Fruit fly (Drosophila melanogaster): ENCODE measurements around the gene robl62A.

The robl62A gene

DNA sequence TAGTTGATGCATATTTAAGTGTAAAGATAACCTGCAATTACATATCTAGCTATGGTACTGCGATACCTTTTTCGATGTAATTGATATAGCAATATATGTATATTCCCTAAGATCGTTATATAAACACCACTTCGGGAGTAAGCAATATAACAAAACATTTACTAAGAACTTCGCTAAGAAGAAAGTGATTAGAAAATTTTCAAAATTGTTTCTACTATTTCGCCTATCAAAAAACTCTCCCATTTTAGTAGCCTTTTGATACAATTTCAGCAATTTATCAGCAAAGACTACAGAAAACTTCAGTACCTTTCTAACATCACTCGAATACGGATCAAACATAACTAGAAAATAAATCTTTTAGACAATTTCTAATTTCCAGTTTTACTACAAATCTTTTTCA is at the start of gene robl62A:
robl62A (plus strand) TSS at position 301 of the 400 bp plus-strand sequence.
- TF ChIP-seq CG8478 (optimal IDR thresholded peaks at IDR 0.05) (no peak), CTCF (optimal IDR thresholded peaks at IDR 0.05) (no peak)

DNA sequence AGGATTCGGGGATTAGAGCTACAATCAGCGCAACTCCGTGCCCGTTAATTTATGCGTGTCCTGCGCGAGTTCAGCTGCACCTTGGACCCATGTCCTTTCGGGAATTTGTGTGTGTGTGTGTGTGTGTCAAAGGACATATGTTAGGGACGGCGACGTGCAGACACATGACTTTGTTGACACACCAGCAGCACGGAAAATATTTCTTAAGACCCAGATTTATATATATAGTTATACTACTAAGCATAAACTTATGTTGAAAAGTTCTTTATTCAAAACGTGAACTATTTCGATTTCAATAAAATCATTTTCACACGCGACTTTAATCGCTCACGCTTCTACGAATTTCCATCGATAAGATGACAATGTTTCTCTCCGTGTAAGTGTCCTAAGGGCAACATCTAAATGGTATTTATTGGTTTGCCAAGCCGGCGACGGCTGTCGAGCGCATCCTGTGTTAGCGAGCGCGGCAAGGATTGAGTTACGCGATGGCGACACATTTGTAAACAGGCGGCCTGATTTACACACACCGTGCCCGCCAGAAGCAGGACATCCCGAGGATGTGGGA is 45.8 kb upstream of the robl62A start:
- TF ChIP-seq CTCF (optimal IDR thresholded peaks at IDR 0.05): no peak
- TF ChIP-seq CG8478 (optimal IDR thresholded peaks at IDR 0.05): no peak

DNA sequence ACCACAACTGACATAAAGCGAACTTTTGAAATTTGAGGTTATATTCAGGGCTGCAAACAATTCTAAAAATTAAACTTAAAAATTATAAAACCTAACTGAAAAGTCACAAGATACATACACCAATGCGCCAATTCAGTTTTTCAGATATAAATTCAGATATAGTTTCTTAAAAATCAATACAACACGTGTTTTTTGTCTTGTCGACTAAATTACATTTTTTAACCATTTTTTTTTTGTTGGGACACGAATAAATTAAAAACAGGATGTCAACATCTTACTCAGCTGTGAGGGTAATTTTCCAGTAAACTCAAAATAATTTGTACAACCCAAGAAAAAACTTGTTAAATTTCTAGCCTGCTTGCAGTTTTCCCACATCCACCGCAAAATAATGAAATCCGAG is 39.6 kb upstream of the robl62A start, which contains the start of gene SA2:
SA2 (minus strand) TSS at position 101 of the 400 bp plus-strand sequence.
- TF ChIP-seq CG8478 (optimal IDR thresholded peaks at IDR 0.05) (no peak), CTCF (optimal IDR thresholded peaks at IDR 0.05) (no peak)

DNA sequence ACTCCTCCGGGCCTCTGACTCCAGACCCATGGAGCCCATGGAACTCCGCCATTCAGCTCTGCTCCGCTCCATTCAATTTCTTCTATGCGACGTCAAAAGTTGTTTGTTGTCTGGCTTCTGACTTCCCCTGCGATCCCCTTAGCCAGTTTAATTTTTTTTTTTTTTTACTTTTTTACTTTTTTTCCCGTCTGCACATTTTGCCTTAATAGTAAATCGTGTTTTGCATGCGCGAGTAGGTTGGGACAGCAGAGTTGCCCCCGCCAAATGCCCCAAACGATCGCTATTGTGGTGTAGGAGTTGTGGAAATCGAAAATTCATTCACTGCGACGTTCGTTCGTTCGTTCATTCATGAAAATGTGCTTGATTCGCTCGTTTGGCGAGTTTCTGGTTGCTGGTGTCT is 36.4 kb upstream of the robl62A start:
- TF ChIP-seq CG8478 (optimal IDR thresholded peaks at IDR 0.05): no peak
- no peak for TF ChIP-seq CTCF (optimal IDR thresholded peaks at IDR 0.05)

DNA sequence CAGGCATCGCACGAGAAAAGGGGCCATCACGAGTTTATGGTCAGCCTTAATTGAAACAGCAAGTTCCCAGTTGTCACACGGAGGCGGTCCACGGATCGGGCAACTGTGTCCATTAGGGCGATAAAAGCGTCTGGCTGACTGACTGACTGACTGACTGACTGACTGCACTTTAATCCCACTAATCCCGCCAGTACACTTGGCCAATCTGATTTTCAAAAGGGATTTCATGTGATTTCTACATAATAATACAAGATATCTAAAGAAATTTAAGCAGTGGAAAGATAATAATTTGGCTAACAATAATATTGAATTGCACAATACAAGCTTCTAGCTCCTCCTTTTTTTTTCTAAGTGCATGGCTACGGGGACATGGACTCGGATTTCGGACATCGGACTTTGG is 35.1 kb upstream of the robl62A start:
- TF ChIP-seq CTCF (optimal IDR thresholded peaks at IDR 0.05) (no peak), CG8478 (optimal IDR thresholded peaks at IDR 0.05) (no peak)

DNA sequence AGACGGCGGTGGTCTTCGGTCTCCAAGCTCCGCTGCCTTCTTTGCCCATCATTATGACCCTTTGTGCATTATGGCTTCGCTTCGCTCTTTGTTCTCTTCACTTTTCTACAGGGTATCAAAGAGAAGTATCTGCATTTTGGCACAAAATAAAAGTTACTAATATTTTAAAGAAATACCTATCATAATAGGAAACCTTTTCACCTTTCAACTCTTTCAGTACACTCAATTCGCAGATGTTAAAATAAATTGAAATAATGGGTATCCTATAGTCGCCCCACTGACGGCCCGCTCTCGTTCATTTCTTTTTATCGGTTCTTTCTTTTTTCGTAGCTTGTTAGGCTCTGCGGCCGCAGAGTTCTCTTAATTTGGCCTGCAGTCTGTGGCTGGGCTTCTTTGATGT is 34.5 kb upstream of the robl62A start:
- no peak for TF ChIP-seq CTCF (optimal IDR thresholded peaks at IDR 0.05)

DNA sequence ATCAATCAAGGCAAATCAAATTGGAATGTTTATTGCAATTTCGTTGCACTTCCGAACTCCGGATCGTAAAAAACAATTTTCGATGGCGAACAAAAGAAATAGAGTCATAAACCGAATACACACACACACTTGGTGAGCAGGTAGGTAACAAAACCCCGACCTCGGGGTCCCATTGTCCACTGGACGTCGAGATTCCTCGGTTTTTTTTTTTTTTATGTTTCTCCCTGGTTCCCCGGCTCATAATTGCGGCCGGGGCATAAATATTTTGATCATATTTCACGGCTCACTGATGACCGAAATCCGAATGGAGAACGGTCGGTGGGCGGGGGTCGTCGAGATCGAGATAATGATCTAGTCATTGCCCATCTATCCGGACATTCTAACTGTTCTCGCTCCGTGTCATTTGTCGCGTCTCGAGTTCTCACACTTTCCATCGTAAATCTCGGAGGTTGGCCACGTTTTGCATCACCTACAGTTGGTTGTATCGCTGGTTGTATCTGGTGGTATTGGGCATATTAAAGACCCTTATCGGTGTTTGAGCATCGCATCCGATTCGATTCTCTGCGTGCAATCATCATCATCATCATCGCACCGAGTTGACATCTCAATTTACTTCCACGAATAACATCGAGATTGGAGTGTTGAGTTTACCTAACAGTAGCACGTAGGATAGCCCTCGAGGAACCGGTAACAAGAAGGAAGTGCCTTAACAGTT is 29.5 kb upstream of the robl62A start:
- TF ChIP-seq CTCF (optimal IDR thresholded peaks at IDR 0.05): no peak
- TF ChIP-seq CG8478 (optimal IDR thresholded peaks at IDR 0.05): no peak

DNA sequence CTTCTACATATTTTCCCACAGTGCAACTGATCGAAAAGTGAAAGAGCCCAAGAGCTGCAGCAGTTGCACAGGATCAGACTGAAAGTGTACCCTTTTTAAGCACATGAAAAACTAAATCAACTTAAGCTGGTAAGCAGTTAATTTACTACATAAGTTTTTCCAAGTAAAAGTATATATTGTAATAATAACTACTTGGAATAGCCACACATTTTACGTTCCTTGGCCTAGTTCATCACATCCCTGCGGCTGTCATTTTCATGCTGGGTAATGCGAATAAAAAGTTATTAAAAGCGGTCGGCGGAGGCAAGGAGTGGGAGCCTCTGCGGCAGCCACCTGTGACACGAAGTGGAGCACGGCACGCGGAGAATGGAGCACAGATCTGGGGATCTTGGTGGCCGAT is 26.5 kb upstream of the robl62A start:
- TF ChIP-seq CTCF (optimal IDR thresholded peaks at IDR 0.05) (no peak), CG8478 (optimal IDR thresholded peaks at IDR 0.05) (no peak)

DNA sequence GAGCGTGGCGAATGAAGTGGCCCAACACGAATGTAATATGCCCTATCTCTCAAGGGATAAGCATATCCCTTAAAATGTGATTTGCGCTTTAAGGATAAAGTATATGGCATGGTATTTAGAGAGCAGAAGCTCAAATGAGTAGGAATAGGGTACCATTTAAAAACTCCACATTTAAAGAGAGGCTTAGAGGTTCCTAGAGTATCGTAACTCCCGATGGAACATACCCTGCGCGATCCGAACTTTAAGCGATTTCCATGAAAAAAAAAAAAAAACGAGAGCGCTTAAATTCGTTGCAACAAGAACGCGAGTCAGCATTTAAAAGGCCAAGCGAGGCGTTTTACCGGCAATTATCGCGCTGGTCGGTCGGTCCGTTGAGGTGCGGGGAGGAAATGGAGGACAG is 20.1 kb upstream of the robl62A start:
- TF ChIP-seq CTCF (optimal IDR thresholded peaks at IDR 0.05) (no peak), CG8478 (optimal IDR thresholded peaks at IDR 0.05) (no peak)

DNA sequence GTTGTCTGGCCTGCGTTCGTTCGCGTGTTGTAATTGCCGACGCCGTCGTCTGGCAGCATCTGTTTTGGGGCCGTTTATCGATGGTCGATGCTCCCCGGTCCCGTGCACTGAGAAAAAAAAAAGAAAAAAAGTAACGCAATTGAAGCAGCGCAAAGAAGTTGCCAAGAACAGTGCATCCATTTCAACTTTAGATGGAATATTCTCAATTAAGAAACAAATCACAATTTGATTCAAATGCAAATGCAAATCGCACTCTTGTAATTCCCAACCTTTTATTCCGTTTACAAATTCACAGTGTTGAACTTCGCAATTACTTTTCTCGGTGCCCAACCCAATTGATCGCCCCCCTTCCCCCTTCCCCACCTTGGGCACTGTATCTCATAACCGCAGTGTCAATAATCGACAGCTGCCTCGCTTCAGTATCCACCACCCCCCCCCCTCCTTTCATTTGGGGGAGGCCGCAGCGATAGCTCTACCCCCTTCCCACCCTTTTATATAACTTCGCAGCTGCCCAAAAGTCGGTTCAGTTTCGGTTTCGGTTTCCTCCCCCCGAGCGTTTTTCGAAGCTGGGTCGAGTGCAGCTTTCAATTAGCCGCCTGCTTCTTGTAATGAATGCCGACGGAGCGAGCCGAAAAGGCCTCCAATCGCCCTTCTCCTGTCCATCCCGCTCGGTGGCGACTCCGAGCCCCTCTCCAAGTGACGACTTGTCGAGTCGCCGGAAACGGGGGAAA is 19.3 kb upstream of the robl62A start:
- TF ChIP-seq CG8478 (optimal IDR thresholded peaks at IDR 0.05) (no peak), CTCF (optimal IDR thresholded peaks at IDR 0.05) (no peak)

DNA sequence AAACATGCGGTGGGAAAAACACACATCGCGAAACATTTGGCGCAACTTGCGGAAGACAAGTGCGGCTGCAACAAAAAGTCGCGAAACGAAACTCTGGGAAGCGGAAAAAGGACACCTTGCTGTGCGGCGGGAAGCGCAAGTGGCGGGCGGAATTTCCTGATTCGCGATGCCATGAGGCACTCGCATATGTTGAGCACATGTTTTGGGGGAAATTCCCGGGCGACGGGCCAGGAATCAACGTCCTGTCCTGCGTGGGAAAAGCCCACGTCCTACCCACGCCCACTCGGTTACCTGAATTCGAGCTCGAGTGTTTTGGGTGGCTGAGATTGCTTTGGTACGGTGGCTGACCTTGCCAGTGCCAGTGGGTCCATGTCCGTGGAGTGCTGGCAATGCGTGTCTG is 15.6 kb upstream of the robl62A start:
- no peak for TF ChIP-seq CG8478 (optimal IDR thresholded peaks at IDR 0.05)
- TF ChIP-seq CTCF (optimal IDR thresholded peaks at IDR 0.05): no peak

DNA sequence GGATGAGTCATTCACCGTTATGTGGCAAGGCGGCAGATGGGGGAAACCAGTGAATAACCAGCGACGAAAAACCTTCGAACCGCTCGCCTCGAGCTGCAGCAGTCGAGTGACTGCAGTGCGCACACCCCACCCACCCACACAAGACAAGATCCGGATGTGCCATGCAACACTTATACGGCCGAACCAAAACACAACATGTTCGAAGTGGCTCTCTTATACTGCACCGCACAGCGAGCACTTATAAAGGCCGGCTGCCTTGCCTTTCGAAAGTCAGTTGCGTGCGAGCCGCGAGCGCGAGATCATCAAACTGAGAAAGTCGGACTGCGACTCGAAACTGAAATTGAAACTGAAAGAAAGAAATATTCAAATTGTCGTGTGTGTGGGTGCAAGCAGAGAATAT is 13.9 kb upstream of the robl62A start, which contains the start of gene rho:
rho (plus strand) TSS at position 265 of the 400 bp plus-strand sequence.
- TF ChIP-seq CTCF (optimal IDR thresholded peaks at IDR 0.05) (no peak), CG8478 (optimal IDR thresholded peaks at IDR 0.05) (no peak)

DNA sequence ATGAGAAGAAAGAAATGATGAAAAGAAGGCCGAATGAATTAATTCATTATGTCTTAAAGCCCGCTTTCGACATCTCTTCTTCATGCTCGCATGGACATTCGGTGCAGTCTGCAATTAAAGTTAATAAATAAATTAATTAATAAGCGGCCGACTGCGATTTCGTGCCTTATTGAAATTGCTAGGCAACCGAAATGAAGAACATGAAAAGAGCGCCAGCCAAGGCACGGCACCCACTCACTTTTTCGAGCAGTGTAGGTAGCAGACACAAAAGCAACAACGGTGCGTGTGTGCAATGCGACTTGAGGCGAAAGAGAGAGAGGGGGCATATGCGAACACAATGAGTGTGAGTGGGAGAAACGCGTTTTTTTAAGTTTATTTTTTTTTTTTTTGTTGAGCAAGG is 13.0 kb upstream of the robl62A start:
- no peak for TF ChIP-seq CTCF (optimal IDR thresholded peaks at IDR 0.05)
- TF ChIP-seq CG8478 (optimal IDR thresholded peaks at IDR 0.05): no peak

DNA sequence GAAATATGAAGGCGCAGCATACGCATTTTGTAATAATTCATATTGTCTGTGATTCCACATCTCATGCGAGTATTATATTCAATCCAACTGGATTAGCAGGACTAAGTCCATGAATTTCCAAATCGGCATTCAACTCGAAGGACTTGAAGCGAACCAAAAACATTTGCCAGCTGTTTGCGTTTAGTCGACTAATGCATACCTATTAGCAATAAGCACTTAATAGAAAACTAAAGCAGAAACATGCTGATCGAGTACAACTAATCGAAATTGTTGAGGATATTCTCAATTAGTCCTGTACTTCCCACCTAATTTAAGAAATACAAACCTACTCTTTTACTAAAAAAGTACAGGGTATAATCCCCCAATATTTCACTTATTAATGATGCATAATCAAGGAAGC is 8.2 kb upstream of the robl62A start:
- TF ChIP-seq CTCF (optimal IDR thresholded peaks at IDR 0.05): no peak
- TF ChIP-seq CG8478 (optimal IDR thresholded peaks at IDR 0.05): no peak

DNA sequence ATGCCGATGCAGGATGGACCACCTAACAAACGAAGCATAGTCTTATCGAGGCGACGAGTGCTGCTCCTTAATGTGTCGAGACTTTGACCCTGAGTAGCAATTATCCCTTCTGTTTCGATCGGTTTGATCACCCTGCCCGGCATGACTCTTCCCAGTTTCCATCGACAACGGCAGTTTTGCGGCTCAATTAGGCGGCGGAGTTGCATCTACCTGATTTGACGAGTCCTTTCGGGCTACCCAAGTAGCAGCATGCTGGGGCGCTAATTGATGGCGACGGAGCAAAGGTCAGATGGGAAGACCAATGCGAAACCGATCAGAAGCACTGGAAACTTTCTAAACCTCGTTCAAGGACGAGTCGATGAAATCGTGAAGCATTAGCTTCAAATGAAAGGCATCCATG is 6.4 kb upstream of the robl62A start:
- TF ChIP-seq CTCF (optimal IDR thresholded peaks at IDR 0.05): no peak
- TF ChIP-seq CG8478 (optimal IDR thresholded peaks at IDR 0.05): no peak

DNA sequence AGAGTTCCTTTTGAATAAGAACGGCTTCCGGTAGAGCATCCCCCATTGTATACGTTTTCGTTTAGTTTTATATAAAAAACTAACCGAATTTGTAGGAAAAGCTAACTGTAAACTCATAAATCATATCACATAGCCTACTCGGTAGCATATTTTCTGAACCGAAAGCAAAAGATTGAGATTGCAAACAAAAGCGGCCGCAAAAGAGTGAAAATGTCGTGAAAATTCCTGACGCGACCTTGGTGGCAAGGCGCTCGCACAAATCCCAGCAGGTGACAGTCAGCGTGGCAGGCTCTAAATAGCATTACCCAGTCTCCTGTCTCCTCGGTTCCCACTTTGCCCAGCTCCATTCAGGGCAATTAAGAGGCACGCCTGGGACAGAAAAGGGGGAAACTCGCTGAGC is 5.5 kb upstream of the robl62A start, which contains the start of gene Naa30B:
Naa30B (minus strand) TSS at position 101 of the 400 bp plus-strand sequence.
- no peak for TF ChIP-seq CG8478 (optimal IDR thresholded peaks at IDR 0.05)
- no peak for TF ChIP-seq CTCF (optimal IDR thresholded peaks at IDR 0.05)
